Worm (Caenorhabditis elegans) whole organism, late embryonic: Measurements from ENCODE around the gene B0244.6.

Experiments
- C08G9.2 ChIP-seq: sonication (generic microtip); optimal IDR thresholded peaks from 2 replicates; lab custom pipeline; 2016; ENCODE audit warnings: mild to moderate bottlenecking, missing genetic modification characterization, moderate library complexity, missing compliant biosample characterization
- C38D4.7 ChIP-seq: fragments of 200-800 bp; sonication (Bioruptor generic); optimal IDR thresholded peaks from 2 replicates; lab custom pipeline; 2018; ENCODE audit warnings: mild to moderate bottlenecking, missing genetic modification characterization, moderate library complexity, missing compliant biosample characterization
- K02D7.2 ChIP-seq: sonication (generic microtip); optimal IDR thresholded peaks from 2 replicates; lab custom pipeline; 2017; ENCODE audit warnings: mild to moderate bottlenecking, missing genetic modification characterization, missing compliant biosample characterization
- K09A11.1 ChIP-seq: sonication (generic microtip); optimal IDR thresholded peaks from 2 replicates; lab custom pipeline; 2017; ENCODE audit warnings: antibody characterized with exemption, mild to moderate bottlenecking, missing genetic modification characterization, missing compliant biosample characterization; ENCODE audit not compliant: insufficient read depth
- Y22D7AL.16 ChIP-seq: sonication (generic microtip); optimal IDR thresholded peaks from 2 replicates; lab custom pipeline; 2016; ENCODE audit warnings: missing genetic modification characterization, missing compliant biosample characterization
- ahr-1 ChIP-seq: sonication (generic microtip); optimal IDR thresholded peaks from 2 replicates; lab custom pipeline; 2016; ENCODE audit warnings: missing genetic modification characterization, missing compliant biosample characterization
- ama-1 ChIP-seq: fragments of 150-350 bp; optimal IDR thresholded peaks from 2 replicates; lab custom pipeline; 2014
- ceh-14 ChIP-seq: sonication (generic microtip); optimal IDR thresholded peaks from 2 replicates; lab custom pipeline; 2016; ENCODE audit warnings: missing genotype, missing genetic modification characterization, missing compliant biosample characterization
- ceh-19 ChIP-seq: fragments of 200-800 bp; sonication (Bioruptor generic); optimal IDR thresholded peaks from 2 replicates; lab custom pipeline; 2018; ENCODE audit warnings: mild to moderate bottlenecking, missing genetic modification characterization, missing compliant biosample characterization
- ceh-2 ChIP-seq: sonication (generic microtip); optimal IDR thresholded peaks from 2 replicates; lab custom pipeline; 2016; ENCODE audit warnings: missing genotype, missing genetic modification characterization, missing compliant biosample characterization
- ceh-22 ChIP-seq: sonication (generic microtip); optimal IDR thresholded peaks from 2 replicates; lab custom pipeline; 2017; ENCODE audit warnings: missing biosample characterization, missing genetic modification characterization
- ceh-24 ChIP-seq: sonication (generic microtip); optimal IDR thresholded peaks from 2 replicates; lab custom pipeline; 2016; ENCODE audit warnings: mild to moderate bottlenecking, missing genetic modification characterization, missing compliant biosample characterization
- ceh-34 ChIP-seq: sonication (generic microtip); optimal IDR thresholded peaks from 2 replicates; lab custom pipeline; 2016; ENCODE audit warnings: mild to moderate bottlenecking, missing genetic modification characterization, missing compliant biosample characterization
- ceh-48 ChIP-seq: sonication (generic microtip); optimal IDR thresholded peaks from 2 replicates; lab custom pipeline; 2016; ENCODE audit warnings: missing genetic modification characterization, inconsistent platforms, missing compliant biosample characterization
- ceh-6 ChIP-seq: fragments of 200-800 bp; sonication (Bioruptor generic); optimal IDR thresholded peaks from 2 replicates; lab custom pipeline; 2018; ENCODE audit warnings: mild to moderate bottlenecking, missing genetic modification characterization, missing compliant biosample characterization
- che-1 ChIP-seq: sonication (generic microtip); optimal IDR thresholded peaks from 2 replicates; lab custom pipeline; 2016; ENCODE audit warnings: mild to moderate bottlenecking, missing genetic modification characterization, missing compliant biosample characterization
- dve-1 ChIP-seq: sonication (generic microtip); optimal IDR thresholded peaks from 2 replicates; lab custom pipeline; 2017; ENCODE audit warnings: antibody characterized with exemption, mild to moderate bottlenecking, missing genetic modification characterization, missing compliant biosample characterization
- ets-4 ChIP-seq: sonication (generic microtip); optimal IDR thresholded peaks from 2 replicates; lab custom pipeline; 2016; ENCODE audit warnings: missing genetic modification characterization, missing compliant biosample characterization
- fkh-10 ChIP-seq: fragments of 150-350 bp; optimal IDR thresholded peaks from 2 replicates; lab custom pipeline; 2014; ENCODE audit warnings: missing biosample characterization, missing genetic modification reagents, missing genetic modification characterization
- fkh-6 ChIP-seq: sonication (generic microtip); optimal IDR thresholded peaks from 2 replicates; lab custom pipeline; 2016; ENCODE audit warnings: missing genetic modification characterization, missing compliant biosample characterization
- hlh-13 ChIP-seq: fragments of 200-800 bp; sonication (Bioruptor generic); optimal IDR thresholded peaks from 2 replicates; lab custom pipeline; 2018; ENCODE audit warnings: mild to moderate bottlenecking, missing genetic modification characterization, missing compliant biosample characterization
- hlh-30 ChIP-seq: sonication (generic microtip); optimal IDR thresholded peaks from 2 replicates; lab custom pipeline; 2017; ENCODE audit warnings: antibody characterized with exemption, missing genetic modification characterization, missing compliant biosample characterization; ENCODE audit not compliant: insufficient read depth
- lim-6 ChIP-seq: sonication (generic microtip); optimal IDR thresholded peaks from 2 replicates; lab custom pipeline; 2016; ENCODE audit warnings: missing genetic modification characterization, missing compliant biosample characterization
- madf-2 ChIP-seq: sonication (generic microtip); optimal IDR thresholded peaks from 2 replicates; lab custom pipeline; 2017; ENCODE audit warnings: missing genetic modification characterization, missing compliant biosample characterization
- mec-3 ChIP-seq: sonication (generic microtip); optimal IDR thresholded peaks from 2 replicates; lab custom pipeline; 2016; ENCODE audit warnings: borderline replicate concordance, missing genetic modification characterization, missing compliant biosample characterization
- nfya-1 ChIP-seq: sonication (generic microtip); optimal IDR thresholded peaks from 2 replicates; lab custom pipeline; 2017; ENCODE audit warnings: missing genetic modification characterization, mild to moderate bottlenecking, missing compliant biosample characterization, antibody characterized with exemption, moderate library complexity
- nhr-11 ChIP-seq: fragments of 150-350 bp; optimal IDR thresholded peaks from 2 replicates; lab custom pipeline; 2014; ENCODE audit warnings: missing biosample characterization, missing genetic modification characterization
- nhr-232 ChIP-seq: sonication (generic microtip); optimal IDR thresholded peaks from 2 replicates; lab custom pipeline; 2016; ENCODE audit warnings: missing genetic modification characterization, missing compliant biosample characterization
- odd-2 ChIP-seq: sonication (generic microtip); optimal IDR thresholded peaks from 2 replicates; lab custom pipeline; 2017; ENCODE audit warnings: antibody characterized with exemption, mild to moderate bottlenecking, missing genetic modification characterization, missing compliant biosample characterization
- pag-3 ChIP-seq: sonication (generic microtip); optimal IDR thresholded peaks from 2 replicates; lab custom pipeline; 2016; ENCODE audit warnings: missing compliant biosample characterization, missing genetic modification characterization, borderline replicate concordance
- pat-9 ChIP-seq: fragments of 200-800 bp; sonication (Bioruptor generic); optimal IDR thresholded peaks from 2 replicates; lab custom pipeline; 2018; ENCODE audit warnings: mild to moderate bottlenecking, missing genetic modification characterization, moderate library complexity, missing compliant biosample characterization
- pax-1 ChIP-seq: fragments of 150-350 bp; optimal IDR thresholded peaks from 2 replicates; lab custom pipeline; 2014; ENCODE audit warnings: missing biosample characterization, missing genetic modification characterization
- pha-4 ChIP-seq: fragments of 150-350 bp; optimal IDR thresholded peaks from 2 replicates; lab custom pipeline; 2018; ENCODE audit warnings: missing biosample characterization, missing genetic modification reagents, missing genetic modification characterization
- pqm-1 ChIP-seq: sonication (generic microtip); optimal IDR thresholded peaks from 2 replicates; lab custom pipeline; 2016; ENCODE audit warnings: missing genetic modification characterization, missing compliant biosample characterization
- pros-1 ChIP-seq: fragments of 150-350 bp; optimal IDR thresholded peaks from 2 replicates; lab custom pipeline; 2014; ENCODE audit warnings: missing biosample characterization, missing genetic modification reagents, missing genetic modification characterization
- ref-2 ChIP-seq: sonication (generic microtip); optimal IDR thresholded peaks from 2 replicates; lab custom pipeline; 2016; ENCODE audit warnings: missing genetic modification characterization, missing compliant biosample characterization
- rnt-1 ChIP-seq: sonication (generic microtip); optimal IDR thresholded peaks from 2 replicates; lab custom pipeline; 2016; ENCODE audit warnings: missing genetic modification characterization, missing compliant biosample characterization
- sox-2 ChIP-seq: fragments of 200-800 bp; sonication (Bioruptor generic); IDR thresholded peaks from 2 replicates; pipeline ENCODE4 v1.3.6; 2022; ENCODE audit warnings: missing genetic modification reagents, missing genetic modification characterization, missing compliant biosample characterization
- sox-4 ChIP-seq: sonication (generic microtip); optimal IDR thresholded peaks from 2 replicates; lab custom pipeline; 2017; ENCODE audit warnings: mild to moderate bottlenecking, missing genetic modification characterization, inconsistent platforms, missing compliant biosample characterization
- tbx-2 ChIP-seq: sonication (generic microtip); optimal IDR thresholded peaks from 2 replicates; lab custom pipeline; 2016; ENCODE audit warnings: missing genetic modification characterization, missing compliant biosample characterization
- unc-42 ChIP-seq: sonication (generic microtip); optimal IDR thresholded peaks from 2 replicates; lab custom pipeline; 2016; ENCODE audit warnings: missing genotype, missing genetic modification characterization, missing compliant biosample characterization
- unc-86 ChIP-seq: sonication (generic microtip); optimal IDR thresholded peaks from 2 replicates; lab custom pipeline; 2016; ENCODE audit warnings: missing genetic modification characterization, missing compliant biosample characterization
- zip-5 ChIP-seq: sonication (generic microtip); optimal IDR thresholded peaks from 2 replicates; lab custom pipeline; 2016; ENCODE audit warnings: missing genetic modification characterization, missing compliant biosample characterization
- ztf-16 ChIP-seq: sonication (generic microtip); optimal IDR thresholded peaks from 2 replicates; lab custom pipeline; 2017; ENCODE audit warnings: missing genetic modification characterization, missing compliant biosample characterization

B0244.6 gene

ce11 chrIII:5706077-5706627 lies 31.7 kb upstream of the B0244.6 start, which contains the start of gene rpl-23 (continued):
- no peak for TF ChIP-seq mec-3 (tag; lab: Kevin White, UChicago)
- TF ChIP-seq zip-5 (tag; lab: Kevin White, UChicago): no peak
- no peak for TF ChIP-seq sox-4 (tag; lab: Kevin White, UChicago)
- no peak for TF ChIP-seq ceh-22 (tag; lab: Kevin White, UChicago)
- no peak for TF ChIP-seq sox-2 (GFP tag; lab: Robert Waterston, UW)
- peak; percentile 46 for TF ChIP-seq ceh-34 (tag; lab: Kevin White, UChicago)
- TF ChIP-seq ceh-19: no peak
- no peak for TF ChIP-seq lim-6 (tag; lab: Kevin White, UChicago)
- no peak for TF ChIP-seq ahr-1
- no peak for TF ChIP-seq madf-2 (tag; lab: Kevin White, UChicago)
- no peak for TF ChIP-seq ceh-2 (tag; lab: Kevin White, UChicago)
- no peak for TF ChIP-seq pqm-1 (tag; lab: Kevin White, UChicago)
- TF ChIP-seq ref-2 (tag; lab: Kevin White, UChicago): no peak
- no peak for TF ChIP-seq odd-2 (tag; lab: Kevin White, UChicago)
- TF ChIP-seq pros-1: peak; percentile 11
- TF ChIP-seq C08G9.2 (tag; lab: Kevin White, UChicago): no peak
- no peak for TF ChIP-seq ceh-6
- TF ChIP-seq K09A11.1 (tag; lab: Kevin White, UChicago): peak; percentile 47
- TF ChIP-seq unc-86 (tag; lab: Kevin White, UChicago): no peak
- TF ChIP-seq fkh-10 (GFP tag; lab: Kevin White, UChicago): no peak
- peak; percentile 40 for TF ChIP-seq ets-4 (tag; lab: Kevin White, UChicago)
- peak; percentile 78 for TF ChIP-seq unc-42 (tag; lab: Kevin White, UChicago)
- no peak for TF ChIP-seq hlh-13 (GFP tag; lab: Kevin White, UChicago)
- TF ChIP-seq K02D7.2 (tag; lab: Kevin White, UChicago): no peak
- TF ChIP-seq pag-3 (tag; lab: Kevin White, UChicago): no peak
- no peak for TF ChIP-seq C38D4.7 (GFP tag; lab: Kevin White, UChicago)
- TF ChIP-seq ceh-24 (tag; lab: Kevin White, UChicago): no peak
- TF ChIP-seq rnt-1 (tag; lab: Kevin White, UChicago): peak; percentile 5
- peak; percentile 29 for TF ChIP-seq tbx-2
- TF ChIP-seq ama-1 (lab: Kevin White, UChicago): no peak
- TF ChIP-seq hlh-30 (tag; lab: Kevin White, UChicago): peak; percentile 56
- TF ChIP-seq ceh-14 (tag; lab: Kevin White, UChicago): no peak
- no peak for TF ChIP-seq fkh-6 (tag; lab: Kevin White, UChicago)
- TF ChIP-seq ceh-48 (tag; lab: Kevin White, UChicago): peak; percentile 98
- TF ChIP-seq nhr-11: no peak
- TF ChIP-seq nfya-1 (tag; lab: Kevin White, UChicago): peak; percentile 87
- TF ChIP-seq dve-1 (tag; lab: Kevin White, UChicago): peak; percentile 69
- TF ChIP-seq che-1 (tag; lab: Kevin White, UChicago): no peak
- no peak for TF ChIP-seq pat-9 (tag; lab: Kevin White, UChicago)
- TF ChIP-seq pha-4: no peak
- TF ChIP-seq pax-1 (tag; lab: Kevin White, UChicago): no peak
- no peak for TF ChIP-seq nhr-232 (tag; lab: Kevin White, UChicago)
- TF ChIP-seq ztf-16: no peak
- TF ChIP-seq Y22D7AL.16: no peak
- TF ChIP-seq, all 69 proteins: peak for 15
